Fruit fly (Drosophila melanogaster) whole organism, embryonic: Measurements from ENCODE around the gene Chrac-16.

Source experiments
- Atf-2 ChIP-seq: fragments of 200-800 bp; sonication (Bioruptor generic); optimal IDR thresholded peaks from 2 replicates; lab custom pipeline; 2016; ENCODE audit warnings: missing biosample characterization, missing genetic modification characterization
- B-H1 ChIP-seq: fragments of 200-800 bp; sonication (Bioruptor generic); IDR thresholded peaks from 3 replicates; pipeline ENCODE4 v1.3.6; 2022; ENCODE audit warnings: missing biosample characterization, missing genetic modification characterization
- CG10209 ChIP-seq: fragments of 200-800 bp; sonication (Bioruptor generic); optimal IDR thresholded peaks from 3 replicates; lab custom pipeline; 2017; ENCODE audit warnings: missing biosample characterization, mild to moderate bottlenecking, missing genetic modification characterization, missing genetic modification reagents
- CG11695 ChIP-seq: fragments of 200-800 bp; sonication (Bioruptor generic); IDR thresholded peaks from 3 replicates; pipeline ENCODE4 v1.3.6; 2022; ENCODE audit warnings: missing biosample characterization, missing genetic modification characterization
- CG12744 ChIP-seq: fragments of 200-800 bp; sonication (Bioruptor generic); optimal IDR thresholded peaks from 2 replicates; lab custom pipeline; 2016; ENCODE audit warnings: missing biosample characterization, missing genetic modification characterization
- CG14667 ChIP-seq: fragments of 200-800 bp; sonication (Bioruptor generic); IDR thresholded peaks from 2 replicates; pipeline ENCODE4 v1.3.6; 2022; ENCODE audit warnings: missing biosample characterization, missing genetic modification characterization
- CG16815 ChIP-seq: fragments of 200-800 bp; sonication (Bioruptor generic); optimal IDR thresholded peaks from 3 replicates; lab custom pipeline; 2017; ENCODE audit warnings: missing biosample characterization, mild to moderate bottlenecking, missing genetic modification characterization
- CG17385 ChIP-seq: fragments of 200-800 bp; sonication (Bioruptor generic); optimal IDR thresholded peaks from 3 replicates; lab custom pipeline; 2018; ENCODE audit warnings: missing biosample characterization, mild to moderate bottlenecking, missing genetic modification characterization
- CG18476 ChIP-seq: fragments of 200-800 bp; sonication (Bioruptor generic); optimal IDR thresholded peaks from 2 replicates; lab custom pipeline; 2016; ENCODE audit warnings: missing biosample characterization, mild to moderate bottlenecking, missing genetic modification characterization
- CG18599 ChIP-seq: fragments of 200-800 bp; sonication (Bioruptor generic); optimal IDR thresholded peaks from 3 replicates; lab custom pipeline; 2017; ENCODE audit warnings: missing biosample characterization, missing genetic modification characterization, mild to moderate bottlenecking, moderate library complexity, missing genetic modification reagents
- CG31224 ChIP-seq: fragments of 200-800 bp; sonication (Bioruptor generic); IDR thresholded peaks from 2 replicates; pipeline ENCODE4 v1.3.6; 2022; ENCODE audit warnings: missing biosample characterization, missing genetic modification characterization
- CG33213 ChIP-seq: fragments of 200-800 bp; sonication (Bioruptor generic); optimal IDR thresholded peaks from 3 replicates; lab custom pipeline; 2016; ENCODE audit warnings: missing biosample characterization, missing genetic modification characterization
- CG7987 ChIP-seq: fragments of 200-800 bp; sonication (Bioruptor generic); optimal IDR thresholded peaks from 2 replicates; lab custom pipeline; 2018; ENCODE audit warnings: missing biosample characterization, mild to moderate bottlenecking, missing genetic modification characterization, moderate library complexity
- CG8290 ChIP-seq, 3 experiments: fragments of 200-800 bp; sonication (Bioruptor generic); optimal IDR thresholded peaks; 2 replicates each; lab custom pipeline; 2016 to 2019; ENCODE audit warnings: missing biosample characterization in 3 of 3, missing genetic modification characterization in 3 of 3, mild to moderate bottlenecking in 2 of 3, moderate library complexity in 1 of 3
- CTCF ChIP-seq: fragments of 200-800 bp; sonication (Bioruptor generic); optimal IDR thresholded peaks from 2 replicates; lab custom pipeline; 2017; ENCODE audit warnings: missing biosample characterization, mild to moderate bottlenecking, missing genetic modification characterization, moderate library complexity
- Chrac-16 ChIP-seq: fragments of 200-800 bp; sonication (Bioruptor generic); optimal IDR thresholded peaks from 3 replicates; lab custom pipeline; 2016; ENCODE audit warnings: missing biosample characterization, missing genetic modification characterization
- Dek ChIP-seq: fragments of 200-800 bp; sonication (Bioruptor generic); optimal IDR thresholded peaks from 3 replicates; lab custom pipeline; 2019; ENCODE audit warnings: missing biosample characterization, mild to moderate bottlenecking, missing genetic modification characterization, moderate library complexity
- Doc2 ChIP-seq: fragments of 200-800 bp; sonication (Bioruptor generic); IDR thresholded peaks from 2 replicates; pipeline ENCODE4 v1.3.6; 2022; ENCODE audit warnings: missing biosample characterization, missing genetic modification characterization
- ERR ChIP-seq: fragments of 200-800 bp; sonication (Bioruptor generic); optimal IDR thresholded peaks from 2 replicates; lab custom pipeline; 2016; ENCODE audit warnings: missing biosample characterization, missing genetic modification characterization
- Ets65A ChIP-seq: fragments of 200-800 bp; sonication (Bioruptor generic); peaks from one replicate; lab custom pipeline; 2016; ENCODE audit warnings: missing biosample characterization, missing genetic modification characterization
- GATAe ChIP-seq: fragments of 200-800 bp; sonication (Bioruptor generic); conservative IDR thresholded peaks from 2 replicates; pipeline ENCODE4 v1.3.6; 2022; ENCODE audit warnings: missing biosample characterization, missing genetic modification characterization
- HLH4C ChIP-seq: fragments of 200-800 bp; sonication (Bioruptor generic); IDR thresholded peaks from 3 replicates; pipeline ENCODE4 v1.3.6; 2022; ENCODE audit warnings: missing biosample characterization, missing genetic modification characterization; ENCODE audit not compliant: partially characterized antibody
- HmgZ ChIP-seq: fragments of 200-800 bp; sonication (Bioruptor generic); optimal IDR thresholded peaks from 2 replicates; lab custom pipeline; 2018; ENCODE audit warnings: missing biosample characterization, mild to moderate bottlenecking, missing genetic modification characterization
- Hr3 ChIP-seq: fragments of 200-800 bp; sonication (Bioruptor generic); optimal IDR thresholded peaks from 3 replicates; lab custom pipeline; 2016; ENCODE audit warnings: missing biosample characterization, missing genetic modification characterization
- NFAT ChIP-seq: fragments of 200-800 bp; sonication (Bioruptor generic); IDR thresholded peaks from 2 replicates; pipeline ENCODE4 v1.3.6; 2022; ENCODE audit warnings: missing biosample characterization, missing genetic modification characterization
- Xrp1 ChIP-seq: fragments of 200-800 bp; sonication (Bioruptor generic); IDR thresholded peaks from 2 replicates; pipeline ENCODE4 v1.3.6; 2022; ENCODE audit warnings: missing biosample characterization, missing genetic modification characterization
- chn ChIP-seq: fragments of 200-800 bp; sonication (Bioruptor generic); optimal IDR thresholded peaks from 2 replicates; lab custom pipeline; 2016; ENCODE audit warnings: missing biosample characterization, missing genetic modification characterization
- croc ChIP-seq: fragments of 200-800 bp; sonication (Bioruptor generic); conservative IDR thresholded peaks from 3 replicates; pipeline ENCODE4 v1.3.6; 2022; ENCODE audit warnings: missing biosample characterization, missing genetic modification characterization
- crol ChIP-seq: fragments of 200-800 bp; sonication (Bioruptor generic); IDR thresholded peaks from 2 replicates; pipeline ENCODE4 v1.3.6; 2022; ENCODE audit warnings: missing biosample characterization, missing genetic modification characterization
- en ChIP-seq: fragments of 200-800 bp; sonication (Bioruptor generic); optimal IDR thresholded peaks from 2 replicates; lab custom pipeline; 2016; ENCODE audit warnings: missing biosample characterization, missing genetic modification characterization
- eyg ChIP-seq: fragments of 200-800 bp; sonication (Bioruptor generic); optimal IDR thresholded peaks from 3 replicates; lab custom pipeline; 2016; ENCODE audit warnings: missing biosample characterization, missing genetic modification characterization
- gce ChIP-seq: fragments of 200-800 bp; sonication (Bioruptor generic); IDR thresholded peaks from 3 replicates; pipeline ENCODE4 v1.3.6; 2022; ENCODE audit warnings: missing biosample characterization, missing genetic modification characterization
- grau ChIP-seq: fragments of 200-800 bp; optimal IDR thresholded peaks from 3 replicates; lab custom pipeline; 2019; ENCODE audit warnings: missing biosample characterization, mild to moderate bottlenecking, missing genetic modification characterization, moderate library complexity
- her ChIP-seq: fragments of 200-800 bp; sonication (Bioruptor generic); optimal IDR thresholded peaks from 2 replicates; lab custom pipeline; 2016; ENCODE audit warnings: missing biosample characterization, missing genetic modification characterization
- jigr1 ChIP-seq: fragments of 200-800 bp; sonication (Bioruptor generic); IDR thresholded peaks from 3 replicates; pipeline ENCODE4 v1.3.6; 2022; ENCODE audit warnings: missing biosample characterization, missing genetic modification characterization
- knrl ChIP-seq: fragments of 200-800 bp; sonication (Bioruptor generic); IDR thresholded peaks from 3 replicates; pipeline ENCODE4 v1.3.6; 2022; ENCODE audit warnings: missing biosample characterization, missing genetic modification characterization; ENCODE audit not compliant: partially characterized antibody
- psq ChIP-seq: fragments of 200-800 bp; sonication (Bioruptor generic); optimal IDR thresholded peaks from 2 replicates; lab custom pipeline; 2017; ENCODE audit warnings: missing biosample characterization, missing genetic modification characterization
- repo ChIP-seq: fragments of 200-800 bp; sonication (Bioruptor generic); optimal IDR thresholded peaks from 2 replicates; lab custom pipeline; 2016; ENCODE audit warnings: missing biosample characterization, missing genetic modification characterization
- shn ChIP-seq: fragments of 200-800 bp; sonication (Bioruptor generic); optimal IDR thresholded peaks from 3 replicates; lab custom pipeline; 2016; ENCODE audit warnings: missing biosample characterization, missing genetic modification characterization
- slbo ChIP-seq: fragments of 200-800 bp; sonication (Bioruptor generic); IDR thresholded peaks from 2 replicates; pipeline ENCODE4 v1.3.6; 2022; ENCODE audit warnings: missing biosample characterization, missing genetic modification characterization
- stc ChIP-seq: fragments of 200-800 bp; sonication (Bioruptor generic); IDR thresholded peaks from 2 replicates; pipeline ENCODE4 v1.3.6; 2022; ENCODE audit warnings: missing biosample characterization, missing genetic modification characterization
- tgo ChIP-seq: fragments of 200-800 bp; sonication (Bioruptor generic); IDR thresholded peaks from 3 replicates; pipeline ENCODE4 v1.3.6; 2022; ENCODE audit warnings: missing biosample characterization, missing genetic modification characterization
- tll ChIP-seq, 2 experiments: fragments of 200-800 bp in 1 of 2; fragments of >200 bp in 1 of 2; sonication (Bioruptor generic) in 1 of 2; optimal IDR thresholded peaks; 2 replicates each; lab custom pipeline; 2017 to 2019; ENCODE audit warnings: missing biosample characterization in 2 of 2, missing genetic modification characterization in 2 of 2, mild to moderate bottlenecking in 1 of 2, moderate library complexity in 1 of 2
- toy ChIP-seq: fragments of 200-800 bp; sonication (Bioruptor generic); IDR thresholded peaks from 2 replicates; pipeline ENCODE4 v1.3.6; 2022; ENCODE audit warnings: missing biosample characterization, missing genetic modification characterization
- usp ChIP-seq: fragments of >200 bp; optimal IDR thresholded peaks from 2 replicates; lab custom pipeline; 2017; ENCODE audit warnings: missing biosample characterization, missing genetic modification characterization
- vnd ChIP-seq: fragments of 200-800 bp; sonication (Bioruptor generic); IDR thresholded peaks from 3 replicates; pipeline ENCODE4 v1.3.6; 2022; ENCODE audit warnings: missing biosample characterization, missing genetic modification characterization; ENCODE audit not compliant: partially characterized antibody
- wor ChIP-seq: fragments of 200-800 bp; sonication (Bioruptor generic); IDR thresholded peaks from 2 replicates; pipeline ENCODE4 v1.3.6; 2022; ENCODE audit warnings: missing biosample characterization, missing genetic modification characterization
- zfh2 ChIP-seq: fragments of 200-800 bp; sonication (Bioruptor generic); optimal IDR thresholded peaks from 2 replicates; lab custom pipeline; 2016; ENCODE audit warnings: missing biosample characterization, missing genetic modification characterization

The Chrac-16 gene

DNA sequence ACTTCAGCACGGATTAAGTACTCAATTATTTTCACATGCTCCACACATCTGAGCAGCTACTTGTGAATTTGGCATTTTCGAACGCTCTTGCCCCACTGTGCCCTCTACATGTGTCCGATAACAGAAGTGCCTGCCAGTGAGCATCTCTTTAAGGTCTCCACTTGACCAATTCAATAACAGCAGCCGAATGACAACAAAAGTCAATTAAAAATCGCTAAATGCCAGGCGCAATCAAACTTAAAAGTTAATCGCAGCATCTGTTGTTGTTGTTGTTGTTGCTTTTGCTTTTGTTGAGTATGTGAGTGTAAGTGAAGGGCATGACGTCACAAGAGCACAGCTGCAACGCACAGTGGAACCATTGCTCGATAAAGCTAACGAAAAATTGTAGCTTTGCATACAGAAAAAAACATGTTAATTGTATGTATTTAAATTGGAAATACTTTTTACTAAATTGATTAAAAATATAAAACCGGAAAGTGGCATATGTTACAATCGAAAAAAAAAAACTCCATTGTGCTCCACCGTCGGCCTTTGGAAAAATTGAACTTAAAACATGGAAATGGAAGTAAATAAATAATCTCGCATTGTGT lies 2.9 kb downstream of the Chrac-16 start (continued):
- TF ChIP-seq crol: no peak
- peak; percentile 37; the same call in 1 of the 2 replicates for TF ChIP-seq CG14667 (GFP tag; lab: Robert Waterston, UW)
- TF ChIP-seq eyg (GFP tag; lab: Kevin White, UChicago): no peak
- TF ChIP-seq vnd (GFP tag; lab: Robert Waterston, UW): no peak
- no peak for TF ChIP-seq jigr1
- TF ChIP-seq B-H1 (GFP tag; lab: Robert Waterston, UW): peak; percentile 12; the same call in 1 of the 3 replicates
- TF ChIP-seq chn (GFP tag; lab: Kevin White, UChicago): peak; percentile 18
- TF ChIP-seq zfh2 (GFP tag; lab: Kevin White, UChicago): peak; percentile 7
- TF ChIP-seq Hr3: peak; percentile 8
- TF ChIP-seq wor (GFP tag; lab: Robert Waterston, UW): peak; percentile 11; the same call in 1 of the 2 replicates
- 0 out of 3 replicates have a peak, but pooled peaks have one; percentile 18 for TF ChIP-seq CG11695 (GFP tag; lab: Robert Waterston, UW)
- TF ChIP-seq HmgZ (tag; lab: Kevin White, UChicago): peak; percentile 28
- TF ChIP-seq CG18476 (GFP tag; lab: Kevin White, UChicago): peak; percentile 7
- TF ChIP-seq shn (GFP tag; lab: Kevin White, UChicago): no peak
- TF ChIP-seq Chrac-16 (GFP tag; lab: Kevin White, UChicago): peak; percentile 57
- TF ChIP-seq toy (GFP tag; lab: Robert Waterston, UW): no peak
- TF ChIP-seq CG17385 (GFP tag; lab: Kevin White, UChicago): peak; percentile 3
- no peak for TF ChIP-seq CG33213 (GFP tag; lab: Kevin White, UChicago)
- TF ChIP-seq usp (GFP tag; lab: Kevin White, UChicago): no peak
- peak; percentile 25 for TF ChIP-seq slbo
- peak; percentile 65 for TF ChIP-seq Xrp1 (GFP tag; lab: Robert Waterston, UW)
- TF ChIP-seq CG16815: no peak
- TF ChIP-seq CTCF: no peak
- TF ChIP-seq her (GFP tag; lab: Kevin White, UChicago): no peak
- TF ChIP-seq Atf-2 (GFP tag; lab: Kevin White, UChicago): peak; percentile 13
- TF ChIP-seq CG8290 (GFP tag; optimal IDR thresholded peaks at IDR 0.05; lab: Kevin White, UChicago): no peak
- TF ChIP-seq CG8290 (tag; optimal IDR thresholded peaks at IDR 0.05; lab: Kevin White, UChicago): peak in 1 of 2 experiments; percentile 29
- TF ChIP-seq gce (GFP tag; lab: Robert Waterston, UW): 0 out of 3 replicates have a peak, but pooled peaks have one; percentile 4
- TF ChIP-seq Dek: no peak
- TF ChIP-seq Doc2 (GFP tag; lab: Robert Waterston, UW): no peak
- no peak for TF ChIP-seq stc (GFP tag; lab: Robert Waterston, UW)
- peak; percentile 20; the same call in 1 of the 3 replicates for TF ChIP-seq tgo (GFP tag; lab: Robert Waterston, UW)
- TF ChIP-seq CG10209 (GFP tag; lab: Kevin White, UChicago): peak; percentile 16
- peak; percentile 29 for TF ChIP-seq CG18599

DNA sequence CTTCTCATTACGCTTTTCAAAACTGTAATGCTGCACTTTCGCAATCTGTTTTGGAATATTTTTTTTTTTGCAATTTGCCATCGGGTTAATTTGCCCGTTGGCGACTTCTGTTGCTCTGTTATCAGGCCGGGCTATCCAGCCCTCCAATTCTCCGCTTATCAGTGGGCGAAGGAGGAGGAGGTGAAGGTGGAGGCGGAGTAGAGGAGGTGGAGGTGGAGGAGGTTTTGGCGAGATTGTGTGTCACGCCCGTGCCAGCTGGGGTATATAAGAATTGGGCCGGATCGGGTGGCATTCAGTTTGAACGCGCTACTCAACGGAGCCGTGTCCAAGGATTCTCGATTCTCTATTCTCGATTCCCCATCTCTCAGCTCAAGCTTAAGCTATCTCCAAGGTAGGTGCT lies 3.6 kb downstream of the Chrac-16 start:
- TF ChIP-seq NFAT (GFP tag; lab: Robert Waterston, UW) (0 out of 2 replicates have a peak, but pooled peaks have one; percentile 10), grau (no peak), tll (GFP tag; optimal IDR thresholded peaks at IDR 0.05; lab: Kevin White, UChicago) (no peak), croc (GFP tag; lab: Robert Waterston, UW) (no peak), ERR (no peak), repo (GFP tag; lab: Kevin White, UChicago) (no peak), CG7987 (GFP tag; lab: Kevin White, UChicago) (peak; percentile 20), crol (peak; percentile 78), CG12744 (no peak), en (GFP tag; lab: Kevin White, UChicago) (no peak), HLH4C (GFP tag; lab: Robert Waterston, UW) (no peak), psq (no peak), GATAe (GFP tag; lab: Robert Waterston, UW) (peak; percentile 78), CG31224 (GFP tag; lab: Robert Waterston, UW) (no peak), knrl (no peak), Ets65A (peak; percentile 42)
